Worm (Caenorhabditis elegans) whole organism, L3 larva: ENCODE results near the gene rei-1.

ENCODE experiments used
- R02D3.7 ChIP-seq: fragments of 150-350 bp; optimal IDR thresholded peaks from 2 replicates; lab custom pipeline; 2014; ENCODE audit warnings: missing biosample characterization, missing genetic modification characterization
- ama-1 ChIP-seq: fragments of 150-350 bp; optimal IDR thresholded peaks from 2 replicates; lab custom pipeline; 2018
- ceh-16 ChIP-seq: sonication (generic microtip); optimal IDR thresholded peaks from 2 replicates; lab custom pipeline; 2017; ENCODE audit warnings: missing biosample characterization, missing genetic modification characterization
- ceh-82 ChIP-seq: fragments of 150-350 bp; optimal IDR thresholded peaks from 2 replicates; lab custom pipeline; 2014; ENCODE audit warnings: missing biosample characterization, missing genetic modification characterization
- ceh-9 ChIP-seq: sonication (generic microtip); optimal IDR thresholded peaks from 2 replicates; lab custom pipeline; 2018; ENCODE audit warnings: missing biosample characterization, missing genetic modification characterization
- daf-12 ChIP-seq: fragments of 150-350 bp; optimal IDR thresholded peaks from 2 replicates; lab custom pipeline; 2014; ENCODE audit warnings: missing biosample characterization, missing genetic modification reagents, missing genetic modification characterization
- egl-27 ChIP-seq: sonication (generic microtip); optimal IDR thresholded peaks from 4 replicates; lab custom pipeline; 2017; ENCODE audit warnings: missing biosample characterization, missing genetic modification reagents, missing genetic modification characterization
- egl-5 ChIP-seq: fragments of 150-350 bp; optimal IDR thresholded peaks from 2 replicates; lab custom pipeline; 2017; ENCODE audit warnings: missing biosample characterization, missing genetic modification reagents, missing genetic modification characterization, inconsistent platforms
- elt-2 ChIP-seq: sonication (generic microtip); optimal IDR thresholded peaks from 2 replicates; lab custom pipeline; 2016; ENCODE audit warnings: missing genetic modification reagents, mild to moderate bottlenecking, missing genetic modification characterization, missing compliant biosample characterization
- elt-3 ChIP-seq, 3 experiments: fragments of 150-350 bp in 1 of 3; sonication (generic microtip) in 2 of 3; optimal IDR thresholded peaks; 2 replicates in 2 of 3; 4 replicates in 1 of 3; lab custom pipeline; 2014 to 2017; ENCODE audit warnings: missing biosample characterization in 3 of 3, missing genetic modification characterization in 3 of 3
- fkh-2 ChIP-seq: fragments of 150-350 bp; optimal IDR thresholded peaks from 2 replicates; lab custom pipeline; 2014; ENCODE audit warnings: missing biosample characterization, missing genetic modification reagents, missing genetic modification characterization
- fos-1 ChIP-seq: fragments of 150-350 bp; optimal IDR thresholded peaks from 2 replicates; lab custom pipeline; 2014; ENCODE audit warnings: missing biosample characterization, missing genetic modification characterization
- hmg-11 ChIP-seq: sonication (generic microtip); optimal IDR thresholded peaks from 2 replicates; lab custom pipeline; 2016; ENCODE audit warnings: missing genetic modification characterization, missing compliant biosample characterization
- jun-1 ChIP-seq: fragments of 150-350 bp; optimal IDR thresholded peaks from 2 replicates; lab custom pipeline; 2014; ENCODE audit warnings: missing biosample characterization, missing genetic modification reagents, missing genetic modification characterization
- lin-15B ChIP-seq: fragments of 150-350 bp; optimal IDR thresholded peaks from 2 replicates; lab custom pipeline; 2014; ENCODE audit warnings: missing biosample characterization, missing genetic modification characterization
- lin-39 ChIP-seq: fragments of 150-350 bp; optimal IDR thresholded peaks from 2 replicates; lab custom pipeline; 2018; ENCODE audit warnings: missing biosample characterization, missing genetic modification reagents, missing genetic modification characterization
- lsy-12 ChIP-seq: sonication (generic microtip); optimal IDR thresholded peaks from 2 replicates; lab custom pipeline; 2016; ENCODE audit warnings: mild to moderate bottlenecking, missing genetic modification characterization, missing compliant biosample characterization
- mdl-1 ChIP-seq: fragments of 150-350 bp; optimal IDR thresholded peaks from 2 replicates; lab custom pipeline; 2014; ENCODE audit warnings: missing biosample characterization, missing genetic modification characterization
- mml-1 ChIP-seq: fragments of 150-350 bp; sonication (generic microtip); optimal IDR thresholded peaks from 3 replicates; lab custom pipeline; 2014; ENCODE audit warnings: missing biosample characterization, missing genetic modification characterization
- nfya-1 ChIP-seq: sonication (generic microtip); optimal IDR thresholded peaks from 2 replicates; lab custom pipeline; 2017; ENCODE audit warnings: missing genetic modification characterization, mild to moderate bottlenecking, missing compliant biosample characterization, antibody characterized with exemption, moderate library complexity; ENCODE audit not compliant: insufficient read depth
- nhr-11 ChIP-seq: fragments of 150-350 bp; optimal IDR thresholded peaks from 2 replicates; lab custom pipeline; 2014; ENCODE audit warnings: missing biosample characterization, missing genetic modification characterization
- nhr-12 ChIP-seq: fragments of 150-350 bp; optimal IDR thresholded peaks from 2 replicates; lab custom pipeline; 2014; ENCODE audit warnings: missing biosample characterization, missing genetic modification characterization
- nhr-23 ChIP-seq: fragments of 150-350 bp; optimal IDR thresholded peaks from 2 replicates; lab custom pipeline; 2014; ENCODE audit warnings: missing biosample characterization, missing genetic modification reagents, missing genetic modification characterization
- nhr-237 ChIP-seq: fragments of 150-350 bp; optimal IDR thresholded peaks from 2 replicates; lab custom pipeline; 2014; ENCODE audit warnings: missing biosample characterization, missing genetic modification characterization
- nhr-25 ChIP-seq: sonication (generic microtip); optimal IDR thresholded peaks from 2 replicates; lab custom pipeline; 2017; ENCODE audit warnings: missing biosample characterization, missing genetic modification characterization
- nhr-28 ChIP-seq: fragments of 150-350 bp; optimal IDR thresholded peaks from 2 replicates; lab custom pipeline; 2014; ENCODE audit warnings: missing biosample characterization, missing genetic modification characterization
- nhr-43 ChIP-seq: sonication (generic microtip); optimal IDR thresholded peaks from 2 replicates; lab custom pipeline; 2016; ENCODE audit warnings: mild to moderate bottlenecking, missing genetic modification characterization, missing compliant biosample characterization; ENCODE audit not compliant: poor library complexity, severe bottlenecking
- nhr-76 ChIP-seq: fragments of 150-350 bp; sonication (generic microtip); optimal IDR thresholded peaks from 5 replicates; lab custom pipeline; 2014; ENCODE audit warnings: missing biosample characterization, missing genetic modification characterization
- pha-4 ChIP-seq: fragments of 150-350 bp; optimal IDR thresholded peaks from 2 replicates; lab custom pipeline; 2014; ENCODE audit warnings: missing biosample characterization, missing genetic modification reagents, missing genetic modification characterization
- pqm-1 ChIP-seq: fragments of 150-350 bp; optimal IDR thresholded peaks from 2 replicates; lab custom pipeline; 2017; ENCODE audit warnings: missing biosample characterization, missing genetic modification characterization, inconsistent platforms
- skn-1 ChIP-seq: fragments of 150-350 bp; optimal IDR thresholded peaks from 2 replicates; lab custom pipeline; 2014; ENCODE audit warnings: missing biosample characterization, missing genetic modification characterization
- tbx-2 ChIP-seq: sonication (generic microtip); optimal IDR thresholded peaks from 2 replicates; lab custom pipeline; 2016; ENCODE audit warnings: mild to moderate bottlenecking, missing genetic modification characterization, missing compliant biosample characterization
- unc-39 ChIP-seq: sonication (generic microtip); optimal IDR thresholded peaks from 4 replicates; lab custom pipeline; 2017; ENCODE audit warnings: missing biosample characterization, missing genetic modification characterization
- zag-1 ChIP-seq: fragments of 150-350 bp; optimal IDR thresholded peaks from 2 replicates; lab custom pipeline; 2014; ENCODE audit warnings: missing biosample characterization, missing genetic modification characterization

rei-1 gene

ce11 chrIII:4087064-4087463 lies 10.9 kb downstream of the rei-1 start:
- TF ChIP-seq lin-15B (tag; lab: Kevin White, UChicago), result no peak
- no peak for TF ChIP-seq egl-5 (tag; lab: Kevin White, UChicago)
- no peak for TF ChIP-seq elt-3 (tag; optimal IDR thresholded peaks at IDR 0.05; lab: Kevin White, UChicago)
- no peak for TF ChIP-seq lin-39 (tag; lab: Kevin White, UChicago)
- no peak for TF ChIP-seq nhr-25 (tag; lab: Kevin White, UChicago)
- no peak for TF ChIP-seq jun-1 (tag; lab: Kevin White, UChicago)
- TF ChIP-seq, all 47 proteins: peak for 0

ce11 chrIII:4086536-4086935 lies 11.5 kb downstream of the rei-1 start, which contains the start of gene kin-19:
Gene kin-19, minus strand, starts transcription at chrIII:4086636.
- TF ChIP-seq skn-1 (tag; lab: Kevin White, UChicago), result no peak
- no peak for TF ChIP-seq nhr-23 (tag; lab: Kevin White, UChicago)
- TF ChIP-seq mdl-1 (tag; lab: Kevin White, UChicago), result no peak
- no peak for TF ChIP-seq nfya-1 (tag; lab: Kevin White, UChicago)
- TF ChIP-seq ceh-9 (tag; lab: Kevin White, UChicago), result no peak
- TF ChIP-seq lin-39 (tag; lab: Kevin White, UChicago), result no peak
- TF ChIP-seq pha-4 (tag; lab: Kevin White, UChicago), result peak; percentile 36
- TF ChIP-seq nhr-28 (tag; lab: Kevin White, UChicago), result no peak
- TF ChIP-seq, all 47 proteins: peak for 1

ce11 chrIII:4085657-4086056 lies 12.3 kb downstream of the rei-1 start:
- no peak for TF ChIP-seq daf-12 (tag; lab: Kevin White, UChicago)
- TF ChIP-seq, all 47 proteins: peak for 0

ce11 chrIII:4083429-4083828 lies 14.6 kb downstream of the rei-1 start:
- no peak for TF ChIP-seq pqm-1
- TF ChIP-seq unc-39 (tag; lab: Kevin White, UChicago), result no peak
- TF ChIP-seq nhr-12, result no peak
- TF ChIP-seq elt-2 (tag; lab: Kevin White, UChicago), result no peak
- no peak for TF ChIP-seq fos-1
- no peak for TF ChIP-seq lsy-12
- no peak for TF ChIP-seq ama-1
- TF ChIP-seq nhr-25 (tag; lab: Kevin White, UChicago), result no peak
- no peak for TF ChIP-seq R02D3.7 (tag; lab: Kevin White, UChicago)
- TF ChIP-seq mml-1, result no peak
- no peak for TF ChIP-seq elt-3 (tag; optimal IDR thresholded peaks at IDR 0.05; lab: Kevin White, UChicago)
- TF ChIP-seq nhr-28 (tag; lab: Kevin White, UChicago), result no peak
- TF ChIP-seq skn-1 (tag; lab: Kevin White, UChicago), result no peak
- TF ChIP-seq nhr-76 (tag; lab: Kevin White, UChicago), result no peak
- no peak for TF ChIP-seq tbx-2 (tag; lab: Kevin White, UChicago)
- no peak for TF ChIP-seq lin-39 (tag; lab: Kevin White, UChicago)
- TF ChIP-seq nhr-43 (tag; lab: Kevin White, UChicago), result no peak
- no peak for TF ChIP-seq nhr-11 (tag; lab: Kevin White, UChicago)
- no peak for TF ChIP-seq egl-27
- TF ChIP-seq ceh-82 (tag; lab: Kevin White, UChicago), result no peak

- TF ChIP-seq nhr-28 (tag; lab: Kevin White, UChicago) (no peak), mml-1 (no peak), ceh-9 (tag; lab: Kevin White, UChicago) (no peak), daf-12 (tag; lab: Kevin White, UChicago) (no peak), elt-2 (tag; lab: Kevin White, UChicago) (no peak), egl-5 (tag; lab: Kevin White, UChicago) (no peak), nhr-23 (tag; lab: Kevin White, UChicago) (no peak), unc-39 (tag; lab: Kevin White, UChicago) (no peak), fkh-2 (no peak), tbx-2 (tag; lab: Kevin White, UChicago) (no peak), nhr-237 (tag; lab: Kevin White, UChicago) (no peak), ceh-16 (tag; lab: Kevin White, UChicago) (no peak), elt-3 (tag; optimal IDR thresholded peaks at IDR 0.05; lab: Kevin White, UChicago) (no peak), zag-1 (no peak), pha-4 (tag; lab: Kevin White, UChicago) (no peak), hmg-11 (tag; lab: Kevin White, UChicago) (no peak), skn-1 (tag; lab: Kevin White, UChicago) (no peak)
Observed at ce11 chrIII:4070239-4070638, 27.8 kb downstream of the rei-1 start.
